Worm (Caenorhabditis elegans) whole organism, mixed stage, embryonic: ENCODE data around the gene sulp-5.

Experiments used
- M03D4.4 ChIP-seq: sonication (generic microtip); optimal IDR thresholded peaks from 2 replicates; lab custom pipeline; 2017; ENCODE audit warnings: mild to moderate bottlenecking, missing genetic modification characterization, missing compliant biosample characterization
- bed-3 ChIP-seq: fragments of 200-800 bp; sonication (Bioruptor generic); optimal IDR thresholded peaks from 3 replicates; lab custom pipeline; 2018; ENCODE audit warnings: mild to moderate bottlenecking, missing genetic modification characterization, moderate library complexity, missing compliant biosample characterization
- ceh-43 ChIP-seq: fragments of 200-800 bp; sonication (Bioruptor generic); optimal IDR thresholded peaks from 2 replicates; lab custom pipeline; 2018; ENCODE audit warnings: mild to moderate bottlenecking, missing genetic modification characterization, moderate library complexity, missing compliant biosample characterization
- ces-1 ChIP-seq: fragments of 150-350 bp; optimal IDR thresholded peaks from 2 replicates; lab custom pipeline; 2014; ENCODE audit warnings: missing biosample characterization, missing genetic modification reagents, missing genetic modification characterization
- cnd-1 ChIP-seq: fragments of 200-800 bp; sonication (Bioruptor generic); optimal IDR thresholded peaks from 2 replicates; lab custom pipeline; 2018; ENCODE audit warnings: mild to moderate bottlenecking, missing genetic modification characterization, missing compliant biosample characterization
- elt-1 ChIP-seq: sonication (generic microtip); optimal IDR thresholded peaks from 2 replicates; lab custom pipeline; 2017; ENCODE audit warnings: missing genetic modification characterization, mild to moderate bottlenecking, missing compliant biosample characterization, antibody characterized with exemption, moderate library complexity, borderline replicate concordance; ENCODE audit not compliant: insufficient read depth
- elt-3 ChIP-seq: fragments of 150-350 bp; optimal IDR thresholded peaks from 2 replicates; lab custom pipeline; 2014; ENCODE audit warnings: missing biosample characterization, missing genetic modification characterization
- flh-1 ChIP-seq: fragments of 200-800 bp; sonication (Bioruptor generic); optimal IDR thresholded peaks from 2 replicates; lab custom pipeline; 2018; ENCODE audit warnings: mild to moderate bottlenecking, missing genetic modification characterization, moderate library complexity, missing compliant biosample characterization
- ham-2 ChIP-seq: fragments of 200-800 bp; sonication (Bioruptor generic); optimal IDR thresholded peaks from 2 replicates; lab custom pipeline; 2018; ENCODE audit warnings: mild to moderate bottlenecking, missing genetic modification characterization, missing compliant biosample characterization
- hlh-1 ChIP-seq: fragments of 150-350 bp; optimal IDR thresholded peaks from 2 replicates; lab custom pipeline; 2014; ENCODE audit warnings: missing biosample characterization, missing genetic modification reagents, missing genetic modification characterization
- lin-13 ChIP-seq: fragments of 150-350 bp; optimal IDR thresholded peaks from 2 replicates; lab custom pipeline; 2014; ENCODE audit warnings: missing biosample characterization, missing genetic modification characterization
- mab-5 ChIP-seq: fragments of 150-350 bp; optimal IDR thresholded peaks from 2 replicates; lab custom pipeline; 2014; ENCODE audit warnings: missing biosample characterization, missing genetic modification characterization
- mep-1 ChIP-seq: fragments of 150-350 bp; optimal IDR thresholded peaks from 2 replicates; lab custom pipeline; 2017; ENCODE audit warnings: missing biosample characterization, missing genetic modification reagents, missing genetic modification characterization, inconsistent platforms
- mls-2 ChIP-seq: sonication (generic microtip); optimal IDR thresholded peaks from 2 replicates; lab custom pipeline; 2016; ENCODE audit warnings: mild to moderate bottlenecking, missing genetic modification characterization, moderate library complexity, missing compliant biosample characterization
- nhr-2 ChIP-seq: fragments of 150-350 bp; optimal IDR thresholded peaks from 2 replicates; lab custom pipeline; 2014; ENCODE audit warnings: missing biosample characterization, missing genetic modification characterization
- nhr-237 ChIP-seq: fragments of 150-350 bp; optimal IDR thresholded peaks from 2 replicates; lab custom pipeline; 2014; ENCODE audit warnings: missing biosample characterization, missing genetic modification characterization
- nhr-28 ChIP-seq: fragments of 150-350 bp; optimal IDR thresholded peaks from 2 replicates; lab custom pipeline; 2014; ENCODE audit warnings: missing biosample characterization, missing genetic modification characterization
- nhr-76 ChIP-seq: sonication (generic microtip); optimal IDR thresholded peaks from 2 replicates; lab custom pipeline; 2017; ENCODE audit warnings: missing biosample characterization, missing genetic modification characterization
- pha-4 ChIP-seq: fragments of 150-350 bp; optimal IDR thresholded peaks from 2 replicates; lab custom pipeline; 2018; ENCODE audit warnings: missing biosample characterization, missing genetic modification reagents, missing genetic modification characterization
- sem-2 ChIP-seq: fragments of 200-800 bp; sonication (Bioruptor generic); optimal IDR thresholded peaks from 2 replicates; lab custom pipeline; 2018; ENCODE audit warnings: mild to moderate bottlenecking, missing genetic modification characterization, missing compliant biosample characterization
- snpc-4 ChIP-seq: fragments of 150-350 bp; optimal IDR thresholded peaks from 2 replicates; lab custom pipeline; 2014; ENCODE audit warnings: missing biosample characterization, missing genetic modification characterization
- sptf-1 ChIP-seq: sonication (generic microtip); optimal IDR thresholded peaks from 2 replicates; lab custom pipeline; 2017; ENCODE audit warnings: mild to moderate bottlenecking, missing genetic modification characterization, moderate library complexity, missing compliant biosample characterization
- unc-120 ChIP-seq: sonication (generic microtip); optimal IDR thresholded peaks from 2 replicates; lab custom pipeline; 2017; ENCODE audit warnings: missing genetic modification characterization, missing compliant biosample characterization; ENCODE audit not compliant: poor library complexity, severe bottlenecking
- unc-39 ChIP-seq: fragments of 150-350 bp; optimal IDR thresholded peaks from 2 replicates; lab custom pipeline; 2014; ENCODE audit warnings: missing biosample characterization, missing genetic modification characterization
- unc-62 ChIP-seq: fragments of 150-350 bp; optimal IDR thresholded peaks from 2 replicates; lab custom pipeline; 2014; ENCODE audit warnings: missing biosample characterization, missing genetic modification reagents, missing genetic modification characterization
- zip-8 ChIP-seq: fragments of 150-350 bp; optimal IDR thresholded peaks from 2 replicates; lab custom pipeline; 2014; ENCODE audit warnings: missing biosample characterization, missing genetic modification characterization

The sulp-5 gene

DNA sequence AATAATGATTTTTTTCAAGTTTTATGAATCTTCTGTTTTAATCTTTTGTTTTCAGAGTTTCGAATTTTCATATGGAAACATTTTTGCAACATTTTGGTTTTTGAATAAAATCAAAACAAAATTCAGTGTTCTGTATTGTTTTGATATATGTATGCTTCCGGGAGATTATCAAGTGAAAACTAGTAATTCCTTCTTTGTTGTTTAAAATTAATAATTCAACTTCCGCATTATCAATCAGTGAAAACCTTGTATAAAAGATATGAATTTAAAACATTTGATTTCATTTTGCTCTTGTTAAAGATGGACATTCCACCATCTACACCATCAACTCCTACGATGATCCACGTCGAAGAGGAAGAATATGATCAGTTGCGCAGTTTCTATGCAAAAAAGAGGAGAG, at the start of gene sulp-5:
Gene sulp-5 (plus strand): TSS at position 301 of the 400 bp plus-strand sequence.
- TF ChIP-seq pha-4 (tag; lab: Kevin White, UChicago) (no peak), ceh-43 (GFP tag; lab: Kevin White, UChicago) (no peak), nhr-28 (tag; lab: Kevin White, UChicago) (no peak), unc-39 (tag; lab: Kevin White, UChicago) (no peak)

DNA sequence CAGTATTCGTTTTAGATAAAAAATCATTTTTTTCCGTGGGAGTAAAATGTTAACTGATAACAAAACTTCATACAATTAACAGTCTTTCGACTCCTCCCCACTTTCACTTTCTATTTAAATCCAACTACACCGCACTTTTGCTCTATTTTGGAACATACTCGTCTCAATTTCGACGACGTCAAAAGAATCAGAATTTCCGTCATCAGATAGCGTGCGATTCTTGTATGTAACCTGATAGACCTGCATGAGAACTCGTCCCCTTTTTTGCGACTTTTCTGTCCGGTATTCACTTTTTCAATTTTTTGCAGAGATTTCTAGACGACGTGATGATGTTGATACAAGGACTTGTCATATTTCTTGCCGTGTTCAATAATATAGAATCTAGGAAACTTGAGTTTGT, 46.5 kb upstream of the sulp-5 start, which contains the start of gene pho-8:
Gene pho-8 (plus strand): TSS at position 301 of the 400 bp plus-strand sequence.
- no peak for TF ChIP-seq flh-1
- TF ChIP-seq mls-2 (tag; lab: Kevin White, UChicago), result no peak
- no peak for TF ChIP-seq nhr-76 (tag; lab: Kevin White, UChicago)
- TF ChIP-seq bed-3 (GFP tag; lab: Kevin White, UChicago), result no peak

DNA sequence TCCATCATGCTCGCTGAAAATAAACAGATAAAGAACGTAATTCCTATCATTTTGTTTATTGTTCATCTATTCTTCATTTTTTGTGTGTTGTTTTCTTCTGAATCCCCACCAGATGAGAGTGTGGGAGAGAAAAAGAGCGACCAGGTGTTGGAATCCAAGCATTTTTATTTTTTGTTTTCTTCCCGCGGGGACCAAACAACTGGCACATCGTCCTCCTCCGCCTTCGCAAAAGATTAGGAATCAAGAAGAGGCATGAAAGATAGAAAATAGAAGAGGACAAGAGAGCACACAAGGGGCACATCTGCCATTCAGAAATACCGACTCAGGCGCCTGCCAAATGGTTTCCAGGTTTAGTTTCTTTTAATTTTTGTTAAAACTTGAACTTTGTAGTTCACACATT, 43.8 kb upstream of the sulp-5 start, which contains the start of gene R13H4.2:
Gene R13H4.2 (plus strand): TSS at position 319 of the 400 bp plus-strand sequence.
- TF ChIP-seq nhr-2 (tag; lab: Kevin White, UChicago), result no peak
- TF ChIP-seq elt-1 (tag; lab: Kevin White, UChicago), result no peak
- TF ChIP-seq unc-120 (tag; lab: Kevin White, UChicago), result peak; percentile 41
- no peak for TF ChIP-seq mep-1 (tag; lab: Kevin White, UChicago)
- peak; percentile 44 for TF ChIP-seq hlh-1 (tag; lab: Kevin White, UChicago)
- TF ChIP-seq nhr-28 (tag; lab: Kevin White, UChicago), result no peak
- no peak for TF ChIP-seq nhr-76 (tag; lab: Kevin White, UChicago)
- TF ChIP-seq pha-4 (tag; lab: Kevin White, UChicago), result no peak
- TF ChIP-seq M03D4.4 (tag; lab: Kevin White, UChicago), result no peak
- TF ChIP-seq mab-5 (tag; lab: Kevin White, UChicago), result no peak
- TF ChIP-seq ces-1 (GFP tag; lab: Kevin White, UChicago), result no peak

DNA sequence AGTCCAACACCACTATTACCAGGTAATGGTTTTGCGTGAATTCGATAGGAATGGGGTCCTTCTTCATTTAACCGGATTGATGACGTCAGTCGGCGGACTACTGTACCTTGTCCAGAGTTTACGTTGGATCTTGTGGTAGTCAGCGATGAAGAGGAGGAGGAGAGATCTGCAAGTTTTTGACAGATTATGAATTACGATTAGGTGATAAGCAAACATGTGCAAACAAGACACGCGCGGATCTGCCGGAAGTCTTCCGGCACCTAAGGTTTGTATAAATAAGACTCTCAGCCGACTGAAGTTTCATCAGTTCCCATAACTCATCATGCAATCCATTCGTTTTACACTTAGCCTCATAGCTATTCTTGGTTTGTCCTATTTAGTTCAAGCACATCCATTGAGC, 40.6 kb upstream of the sulp-5 start, which contains the start of gene idpb-5:
Gene idpb-5 (plus strand): TSS at position 301 of the 400 bp plus-strand sequence.
- TF ChIP-seq unc-39 (tag; lab: Kevin White, UChicago) (no peak), mep-1 (tag; lab: Kevin White, UChicago) (no peak), nhr-237 (tag; lab: Kevin White, UChicago) (no peak), nhr-76 (tag; lab: Kevin White, UChicago) (no peak), mls-2 (tag; lab: Kevin White, UChicago) (no peak), unc-62 (GFP tag; lab: Kevin White, UChicago) (no peak), ham-2 (GFP tag; lab: Kevin White, UChicago) (no peak), sem-2 (no peak)

DNA sequence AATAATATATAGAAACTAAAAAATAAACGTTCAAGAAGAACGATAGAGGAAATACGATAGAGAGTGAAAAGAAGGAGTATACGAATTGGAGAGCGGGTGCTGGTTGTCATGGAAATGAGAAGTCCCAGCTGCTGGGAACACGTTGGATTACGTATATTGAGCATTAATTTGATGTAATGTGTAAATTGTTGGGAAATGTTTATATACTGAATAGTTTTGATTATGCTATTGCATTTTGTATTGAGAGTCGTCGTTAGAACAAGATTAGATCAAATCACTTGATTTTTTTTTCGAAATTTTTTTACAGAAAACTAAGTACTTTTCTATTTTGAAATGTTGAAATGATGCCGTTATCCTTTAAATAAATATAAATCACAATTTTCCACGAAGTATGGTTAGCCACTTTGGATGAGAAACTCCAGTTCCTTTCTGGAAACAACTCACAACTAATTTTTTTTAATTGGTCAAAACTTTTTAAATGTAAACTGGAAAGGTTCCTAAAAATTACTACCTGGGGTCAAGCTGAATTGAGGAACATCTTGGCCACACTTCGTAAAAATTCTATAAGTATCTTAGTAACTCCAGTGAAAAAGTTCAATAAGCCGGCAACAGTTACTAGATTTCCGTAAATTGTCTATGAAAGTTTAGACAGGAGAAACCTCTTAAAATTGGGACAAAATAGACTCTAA, 36.0 kb upstream of the sulp-5 start, which contains the start of gene nphp-4:
Gene nphp-4 (minus strand): TSS at position 51 of the 689 bp plus-strand sequence.
- TF ChIP-seq mls-2 (tag; lab: Kevin White, UChicago) (no peak), pha-4 (tag; lab: Kevin White, UChicago) (no peak), snpc-4 (tag; lab: Kevin White, UChicago) (no peak), elt-3 (no peak)

DNA sequence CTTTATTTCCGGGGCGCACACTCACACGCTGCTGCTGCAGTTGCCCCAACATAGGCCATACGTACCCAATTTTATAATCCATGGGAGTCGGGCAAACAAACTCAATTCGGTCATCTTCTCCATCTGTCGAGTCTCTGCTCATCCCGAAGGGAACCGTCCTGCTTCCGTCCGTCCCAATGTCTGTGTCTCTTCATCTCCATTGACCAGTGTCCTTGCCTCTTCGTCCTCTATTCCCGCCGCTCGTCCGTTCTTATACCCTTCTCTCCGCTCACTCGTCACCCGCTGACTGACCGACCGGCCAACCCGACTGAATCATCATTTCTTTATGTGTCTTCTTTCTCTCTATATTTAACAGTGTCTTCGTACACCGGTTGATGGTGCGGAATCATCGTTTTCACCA, 35.0 kb upstream of the sulp-5 start:
- TF ChIP-seq lin-13 (tag; lab: Kevin White, UChicago), result peak; percentile 35
- peak; percentile 9 for TF ChIP-seq unc-120 (tag; lab: Kevin White, UChicago)
- TF ChIP-seq ceh-43 (GFP tag; lab: Kevin White, UChicago), result no peak
- no peak for TF ChIP-seq mab-5 (tag; lab: Kevin White, UChicago)
- TF ChIP-seq hlh-1 (tag; lab: Kevin White, UChicago), result peak; percentile 3
- TF ChIP-seq zip-8, result no peak
- TF ChIP-seq unc-62 (GFP tag; lab: Kevin White, UChicago), result peak; percentile 50
- peak; percentile 59 for TF ChIP-seq ham-2 (GFP tag; lab: Kevin White, UChicago)
- TF ChIP-seq ces-1 (GFP tag; lab: Kevin White, UChicago), result peak; percentile 91
- peak; percentile 84 for TF ChIP-seq cnd-1
- TF ChIP-seq nhr-2 (tag; lab: Kevin White, UChicago), result peak; percentile 90
- TF ChIP-seq sptf-1 (tag; lab: Kevin White, UChicago), result peak; percentile 39
- peak; percentile 56 for TF ChIP-seq mls-2 (tag; lab: Kevin White, UChicago)
- TF ChIP-seq M03D4.4 (tag; lab: Kevin White, UChicago), result peak; percentile 39
- TF ChIP-seq, all 35 proteins: peak for 11
